Fruit fly (Drosophila melanogaster) whole organism, embryonic: ENCODE data around the gene Syt4.

Experiments used
- Asciz ChIP-seq: fragments of 200-800 bp; sonication (Bioruptor generic); optimal IDR thresholded peaks from 2 replicates; lab custom pipeline; 2017; ENCODE audit warnings: missing biosample characterization, mild to moderate bottlenecking, missing genetic modification characterization, missing genetic modification reagents
- B-H2 ChIP-seq: fragments of 200-800 bp; sonication (Bioruptor generic); optimal IDR thresholded peaks from 2 replicates; lab custom pipeline; 2018; ENCODE audit warnings: missing biosample characterization, mild to moderate bottlenecking, missing genetic modification characterization
- BEAF-32 ChIP-seq: fragments of 200-800 bp; sonication (Bioruptor generic); optimal IDR thresholded peaks from 3 replicates; lab custom pipeline; 2017; ENCODE audit warnings: missing biosample characterization, missing genetic modification characterization, mild to moderate bottlenecking, moderate library complexity, missing genetic modification reagents
- CG11560 ChIP-seq: fragments of 200-800 bp; sonication (Bioruptor generic); IDR thresholded peaks from 3 replicates; pipeline ENCODE4 v1.3.6; 2022; ENCODE audit warnings: missing biosample characterization, missing genetic modification characterization
- CG16863 ChIP-seq: fragments of 200-800 bp; sonication (Bioruptor generic); optimal IDR thresholded peaks from 3 replicates; lab custom pipeline; 2016; ENCODE audit warnings: missing biosample characterization, missing genetic modification characterization
- CG2129 ChIP-seq: fragments of 200-800 bp; sonication (Bioruptor generic); IDR thresholded peaks from 2 replicates; pipeline ENCODE4 v1.3.6; 2022; ENCODE audit warnings: missing biosample characterization, missing genetic modification characterization; ENCODE audit not compliant: partially characterized antibody
- CG2199 ChIP-seq: fragments of 200-800 bp; sonication (Bioruptor generic); IDR thresholded peaks from 3 replicates; pipeline ENCODE4 v1.3.6; 2022; ENCODE audit warnings: missing biosample characterization, missing genetic modification characterization
- CG30020 ChIP-seq: fragments of 200-800 bp; optimal IDR thresholded peaks from 2 replicates; lab custom pipeline; 2019; ENCODE audit warnings: missing biosample characterization, mild to moderate bottlenecking, missing genetic modification characterization, moderate library complexity
- CG31388 ChIP-seq: fragments of 200-800 bp; sonication (Bioruptor generic); optimal IDR thresholded peaks from 2 replicates; lab custom pipeline; 2016; ENCODE audit warnings: missing biosample characterization, missing genetic modification characterization
- CG32767 ChIP-seq: fragments of 200-800 bp; sonication (Bioruptor generic); IDR thresholded peaks from 2 replicates; pipeline ENCODE4 v1.3.6; 2022; ENCODE audit warnings: missing biosample characterization, missing genetic modification characterization
- CG33557 ChIP-seq: fragments of 200-800 bp; sonication (Bioruptor generic); optimal IDR thresholded peaks from 2 replicates; lab custom pipeline; 2019; ENCODE audit warnings: missing biosample characterization, mild to moderate bottlenecking, missing genetic modification characterization, moderate library complexity
- CG4617 ChIP-seq: fragments of 200-800 bp; sonication (Bioruptor generic); optimal IDR thresholded peaks from 3 replicates; lab custom pipeline; 2016; ENCODE audit warnings: missing biosample characterization, missing genetic modification characterization, borderline replicate concordance
- CG5245 ChIP-seq: fragments of 200-800 bp; sonication (Bioruptor generic); optimal IDR thresholded peaks from 3 replicates; lab custom pipeline; 2016; ENCODE audit warnings: missing biosample characterization, missing genetic modification characterization
- CG7556 ChIP-seq: fragments of 200-800 bp; sonication (Bioruptor generic); optimal IDR thresholded peaks from 2 replicates; lab custom pipeline; 2017; ENCODE audit warnings: missing biosample characterization, mild to moderate bottlenecking, missing genetic modification characterization
- CG9727 ChIP-seq: fragments of 200-800 bp; sonication (Bioruptor generic); optimal IDR thresholded peaks from 3 replicates; lab custom pipeline; 2017; ENCODE audit warnings: missing biosample characterization, mild to moderate bottlenecking, missing genetic modification characterization
- CG9932 ChIP-seq: fragments of 200-800 bp; sonication (Bioruptor generic); IDR thresholded peaks from 2 replicates; pipeline ENCODE4 v1.3.6; 2022; ENCODE audit warnings: missing biosample characterization, missing genetic modification characterization
- CHES-1-like ChIP-seq: fragments of 200-800 bp; sonication (Bioruptor generic); optimal IDR thresholded peaks from 2 replicates; lab custom pipeline; 2016; ENCODE audit warnings: missing biosample characterization, missing genetic modification characterization
- CoRest ChIP-seq: fragments of 200-800 bp; sonication (Bioruptor generic); optimal IDR thresholded peaks from 3 replicates; lab custom pipeline; 2018; ENCODE audit warnings: missing biosample characterization, mild to moderate bottlenecking, missing genetic modification characterization, moderate library complexity
- D ChIP-seq, 2 experiments: fragments of 200-800 bp in 1 of 2; fragments of >200 bp in 1 of 2; sonication (Bioruptor generic) in 1 of 2; optimal IDR thresholded peaks; 2 replicates in 1 of 2; 3 replicates in 1 of 2; lab custom pipeline; 2017; ENCODE audit warnings: mild to moderate bottlenecking in 1 of 2, missing biosample characterization in 1 of 2, missing genetic modification characterization in 1 of 2, missing genetic modification reagents in 1 of 2
- D19A ChIP-seq: fragments of 200-800 bp; optimal IDR thresholded peaks from 3 replicates; lab custom pipeline; 2019; ENCODE audit warnings: missing biosample characterization, mild to moderate bottlenecking, missing genetic modification characterization, moderate library complexity
- Dll ChIP-seq: fragments of 200-800 bp; sonication (Bioruptor generic); IDR thresholded peaks from 4 replicates; pipeline ENCODE4 v1.3.6; 2022; ENCODE audit warnings: missing biosample characterization, missing genetic modification characterization; ENCODE audit not compliant: partially characterized antibody
- E2f2 ChIP-seq: fragments of 200-800 bp; sonication (Bioruptor generic); IDR thresholded peaks from 2 replicates; pipeline ENCODE4 v1.3.6; 2022; ENCODE audit warnings: missing biosample characterization, missing genetic modification characterization
- Eip74EF ChIP-seq, 2 experiments: fragments of 200-800 bp in 1 of 2; fragments of >200 bp in 1 of 2; sonication (Bioruptor generic) in 1 of 2; optimal IDR thresholded peaks; 2 replicates each; lab custom pipeline; 2017 to 2019; ENCODE audit warnings: missing biosample characterization in 2 of 2, missing genetic modification characterization in 2 of 2, mild to moderate bottlenecking in 1 of 2, moderate library complexity in 1 of 2
- Ets65A ChIP-seq: fragments of 200-800 bp; sonication (Bioruptor generic); peaks from one replicate; lab custom pipeline; 2016; ENCODE audit warnings: missing biosample characterization, missing genetic modification characterization
- Ets97D ChIP-seq: fragments of 200-800 bp; sonication (Bioruptor generic); optimal IDR thresholded peaks from 3 replicates; lab custom pipeline; 2016; ENCODE audit warnings: missing biosample characterization, missing genetic modification characterization
- HLH3B ChIP-seq: fragments of 200-800 bp; sonication (Bioruptor generic); IDR thresholded peaks from 2 replicates; pipeline ENCODE4 v1.3.6; 2022; ENCODE audit warnings: missing biosample characterization, missing genetic modification characterization
- Hr78 ChIP-seq, 2 experiments: fragments of 200-800 bp in 1 of 2; fragments of >200 bp in 1 of 2; sonication (Bioruptor generic) in 1 of 2; optimal IDR thresholded peaks; 2 replicates each; lab custom pipeline; 2017 to 2019; ENCODE audit warnings: missing biosample characterization in 2 of 2, missing genetic modification characterization in 2 of 2, mild to moderate bottlenecking in 1 of 2, moderate library complexity in 1 of 2
- MBD-R2 ChIP-seq: fragments of 200-800 bp; sonication (Bioruptor generic); IDR thresholded peaks from 2 replicates; pipeline ENCODE4 v1.3.6; 2022; ENCODE audit warnings: missing biosample characterization, missing genetic modification characterization
- Spps ChIP-seq: fragments of 200-800 bp; sonication (Bioruptor generic); optimal IDR thresholded peaks from 2 replicates; lab custom pipeline; 2018; ENCODE audit warnings: missing biosample characterization, mild to moderate bottlenecking, missing genetic modification characterization
- bsh ChIP-seq, 2 experiments: fragments of 200-800 bp; sonication (Bioruptor generic); optimal IDR thresholded peaks; 2 replicates each; lab custom pipeline; 2017 to 2018; ENCODE audit warnings: mild to moderate bottlenecking in 2 of 2, missing biosample characterization in 2 of 2, missing genetic modification characterization in 2 of 2, moderate library complexity in 1 of 2
- cato ChIP-seq: fragments of 200-800 bp; sonication (Bioruptor generic); optimal IDR thresholded peaks from 2 replicates; lab custom pipeline; 2016; ENCODE audit warnings: missing biosample characterization, missing genetic modification characterization, borderline replicate concordance
- croc ChIP-seq: fragments of 200-800 bp; sonication (Bioruptor generic); conservative IDR thresholded peaks from 3 replicates; pipeline ENCODE4 v1.3.6; 2022; ENCODE audit warnings: missing biosample characterization, missing genetic modification characterization
- dm ChIP-seq: fragments of 200-800 bp; sonication (Bioruptor generic); optimal IDR thresholded peaks from 3 replicates; lab custom pipeline; 2016; ENCODE audit warnings: missing biosample characterization, missing genetic modification characterization
- gce ChIP-seq: fragments of 200-800 bp; sonication (Bioruptor generic); IDR thresholded peaks from 3 replicates; pipeline ENCODE4 v1.3.6; 2022; ENCODE audit warnings: missing biosample characterization, missing genetic modification characterization
- gfzf ChIP-seq: fragments of 200-800 bp; sonication (Bioruptor generic); optimal IDR thresholded peaks from 2 replicates; lab custom pipeline; 2016; ENCODE audit warnings: missing biosample characterization, mild to moderate bottlenecking, missing genetic modification characterization, moderate library complexity
- h ChIP-seq: fragments of >200 bp; optimal IDR thresholded peaks from 2 replicates; lab custom pipeline; 2017
- hb ChIP-seq: fragments of 200-800 bp; sonication (Bioruptor generic); IDR thresholded peaks from 3 replicates; pipeline ENCODE4 v1.3.6; 2022; ENCODE audit warnings: missing biosample characterization, missing genetic modification characterization; ENCODE audit not compliant: partially characterized antibody
- nmo ChIP-seq: fragments of 200-800 bp; sonication (Bioruptor generic); optimal IDR thresholded peaks from 2 replicates; lab custom pipeline; 2018; ENCODE audit warnings: missing biosample characterization, mild to moderate bottlenecking, missing genetic modification characterization, moderate library complexity
- oc ChIP-seq: fragments of 200-800 bp; sonication (Bioruptor generic); optimal IDR thresholded peaks from 2 replicates; lab custom pipeline; 2018; ENCODE audit warnings: missing biosample characterization, mild to moderate bottlenecking, missing genetic modification characterization, moderate library complexity
- phol ChIP-seq: fragments of 200-800 bp; sonication (Bioruptor generic); optimal IDR thresholded peaks from 3 replicates; lab custom pipeline; 2018; ENCODE audit warnings: missing biosample characterization, mild to moderate bottlenecking, missing genetic modification characterization, moderate library complexity
- pzg ChIP-seq: fragments of 200-800 bp; sonication (Bioruptor generic); optimal IDR thresholded peaks from 3 replicates; lab custom pipeline; 2018; ENCODE audit warnings: missing biosample characterization, mild to moderate bottlenecking, missing genetic modification characterization, moderate library complexity
- row ChIP-seq: fragments of 200-800 bp; sonication (Bioruptor generic); IDR thresholded peaks from 3 replicates; pipeline ENCODE4 v1.3.6; 2022; ENCODE audit warnings: missing biosample characterization, missing genetic modification characterization
- sd ChIP-seq: fragments of 200-800 bp; sonication (Bioruptor generic); optimal IDR thresholded peaks from 3 replicates; lab custom pipeline; 2018; ENCODE audit warnings: missing biosample characterization, mild to moderate bottlenecking, missing genetic modification characterization, moderate library complexity
- sim ChIP-seq: fragments of 200-800 bp; sonication (Bioruptor generic); IDR thresholded peaks from 2 replicates; pipeline ENCODE4 v1.3.6; 2022; ENCODE audit warnings: missing biosample characterization, missing genetic modification characterization
- slp2 ChIP-seq: fragments of 200-800 bp; sonication (Bioruptor generic); optimal IDR thresholded peaks from 2 replicates; lab custom pipeline; 2016; ENCODE audit warnings: missing biosample characterization, missing genetic modification characterization
- stc ChIP-seq: fragments of 200-800 bp; sonication (Bioruptor generic); IDR thresholded peaks from 2 replicates; pipeline ENCODE4 v1.3.6; 2022; ENCODE audit warnings: missing biosample characterization, missing genetic modification characterization
- stwl ChIP-seq: fragments of 200-800 bp; sonication (Bioruptor generic); optimal IDR thresholded peaks from 3 replicates; lab custom pipeline; 2018; ENCODE audit warnings: missing biosample characterization, mild to moderate bottlenecking, missing genetic modification characterization, moderate library complexity
- trem ChIP-seq: fragments of 200-800 bp; optimal IDR thresholded peaks from 3 replicates; lab custom pipeline; 2019; ENCODE audit warnings: missing biosample characterization, mild to moderate bottlenecking, missing genetic modification characterization, moderate library complexity
- ttk ChIP-seq: fragments of 200-800 bp; sonication (Bioruptor generic); IDR thresholded peaks from 2 replicates; pipeline ENCODE4 v2.1.2; 2022; ENCODE audit warnings: missing biosample characterization, missing genetic modification characterization
- vvl ChIP-seq: fragments of 200-800 bp; sonication (Bioruptor generic); IDR thresholded peaks from 2 replicates; pipeline ENCODE4 v1.3.6; 2022; ENCODE audit warnings: missing biosample characterization, missing genetic modification characterization

Syt4 gene

dm6 chr3R:7246889-7247288 is 19.0 kb upstream of the Syt4 start, which contains the start of the genes Noc3 and CG10053 (continued):
- TF ChIP-seq CG30020 (tag; lab: Kevin White, UChicago) (peak; percentile 65), CG9932 (GFP tag; lab: Robert Waterston, UW) (no peak), HLH3B (GFP tag; lab: Robert Waterston, UW) (no peak), Ets65A (no peak), CoRest (tag; lab: Kevin White, UChicago) (no peak), CG9727 (GFP tag; lab: Kevin White, UChicago) (no peak), sd (tag; lab: Kevin White, UChicago) (no peak), CG11560 (tag; lab: Robert Waterston, UW) (no peak), Asciz (GFP tag; lab: Kevin White, UChicago) (no peak), oc (tag; lab: Kevin White, UChicago) (no peak), CG33557 (GFP tag; lab: Kevin White, UChicago) (no peak), ttk (GFP tag; lab: Robert Waterston, UW) (no peak), CG31388 (GFP tag; lab: Kevin White, UChicago) (no peak), D (optimal IDR thresholded peaks at IDR 0.05; lab: Kevin White, UChicago) (no peak), D (GFP tag; optimal IDR thresholded peaks at IDR 0.05; lab: Kevin White, UChicago) (no peak), E2f2 (GFP tag; lab: Robert Waterston, UW) (no peak), CG5245 (GFP tag; lab: Kevin White, UChicago) (no peak), BEAF-32 (GFP tag; lab: Kevin White, UChicago) (peak; percentile 37), h (lab: Kevin White, UChicago) (no peak), gce (GFP tag; lab: Robert Waterston, UW) (no peak), D19A (no peak), hb (GFP tag; lab: Robert Waterston, UW) (no peak), nmo (peak; percentile 37), sim (no peak), MBD-R2 (peak; percentile 68), Dll (GFP tag; lab: Robert Waterston, UW) (0 out of 4 replicates have a peak, but pooled peaks have one; percentile 38), CG2199 (GFP tag; lab: Robert Waterston, UW) (no peak), vvl (GFP tag; lab: Robert Waterston, UW) (no peak), CG7556 (GFP tag; lab: Kevin White, UChicago) (no peak), row (GFP tag; lab: Robert Waterston, UW) (peak; percentile 35; the same call in 1 of the 3 replicates), CG2129 (GFP tag; lab: Robert Waterston, UW) (no peak), croc (no peak), Eip74EF (GFP tag; optimal IDR thresholded peaks at IDR 0.05; lab: Kevin White, UChicago) (no peak), CG32767 (GFP tag; lab: Robert Waterston, UW) (no peak), Spps (tag; lab: Kevin White, UChicago) (no peak), bsh (GFP tag; optimal IDR thresholded peaks at IDR 0.05; lab: Kevin White, UChicago) (no peak), Hr78 (GFP tag; optimal IDR thresholded peaks at IDR 0.05; lab: Kevin White, UChicago) (no peak), B-H2 (GFP tag; lab: Kevin White, UChicago) (no peak), trem (peak; percentile 99), pzg (peak; percentile 60), CHES-1-like (GFP tag; lab: Kevin White, UChicago) (no peak), CG4617 (GFP tag; lab: Kevin White, UChicago) (peak; percentile 81), slp2 (GFP tag; lab: Kevin White, UChicago) (no peak), cato (no peak), dm (peak; percentile 96), stwl (tag; lab: Kevin White, UChicago) (peak; percentile 82), CG16863 (GFP tag; lab: Kevin White, UChicago) (no peak), gfzf (peak; percentile 74), stc (GFP tag; lab: Robert Waterston, UW) (no peak), Ets97D (peak; percentile 54), phol (peak; percentile 6)
